Worm (Caenorhabditis elegans) whole organism, L4 larva: ENCODE measurements around the gene Y48A6B.3.
"Not testable (repeated sequence)": the region's sequence is repeated elsewhere in the genome, so short reads cannot be mapped to it uniquely, and the experiment has no call there.

Source experiments
- aly-2 ChIP-seq: sonication (generic microtip); optimal IDR thresholded peaks from 2 replicates; lab custom pipeline; 2018; ENCODE audit warnings: missing biosample characterization, missing genetic modification characterization
- ceh-44 ChIP-seq: fragments of 200-800 bp; sonication (Bioruptor generic); IDR thresholded peaks from 2 replicates; pipeline ENCODE4 v1.3.6; 2022; ENCODE audit warnings: missing genetic modification reagents, missing genetic modification characterization, missing compliant biosample characterization
- ceh-82 ChIP-seq: sonication (generic microtip); optimal IDR thresholded peaks from 2 replicates; lab custom pipeline; 2017; ENCODE audit warnings: missing biosample characterization, missing genetic modification characterization
- daf-8 ChIP-seq: fragments of 200-800 bp; sonication (Bioruptor generic); IDR thresholded peaks from 2 replicates; pipeline ENCODE4 v1.3.6; 2022; ENCODE audit warnings: missing genetic modification characterization, missing compliant biosample characterization
- dpl-1 ChIP-seq: fragments of 150-350 bp; optimal IDR thresholded peaks from 2 replicates; lab custom pipeline; 2014; ENCODE audit warnings: missing biosample characterization, missing genetic modification reagents, missing genetic modification characterization
- mdl-1 ChIP-seq, 2 experiments: fragments of 150-350 bp in 1 of 2; sonication (generic microtip) in 1 of 2; optimal IDR thresholded peaks; 2 replicates each; lab custom pipeline; 2014 to 2017; ENCODE audit warnings: missing biosample characterization in 2 of 2, missing genetic modification characterization in 2 of 2
- nhr-11 ChIP-seq: fragments of 150-350 bp; optimal IDR thresholded peaks from 2 replicates; lab custom pipeline; 2014; ENCODE audit warnings: missing biosample characterization, missing genetic modification characterization
- nhr-237 ChIP-seq: sonication (generic microtip); optimal IDR thresholded peaks from 2 replicates; lab custom pipeline; 2017; ENCODE audit warnings: missing biosample characterization, missing genetic modification characterization
- nhr-25 ChIP-seq: sonication (generic microtip); optimal IDR thresholded peaks from 2 replicates; lab custom pipeline; 2017; ENCODE audit warnings: missing genetic modification characterization, mild to moderate bottlenecking, missing compliant biosample characterization, antibody characterized with exemption, moderate library complexity, borderline replicate concordance; ENCODE audit not compliant: insufficient read depth
- nhr-77 ChIP-seq: fragments of 150-350 bp; optimal IDR thresholded peaks from 2 replicates; lab custom pipeline; 2014; ENCODE audit warnings: missing biosample characterization, missing genetic modification characterization
- unc-39 ChIP-seq: sonication (generic microtip); optimal IDR thresholded peaks from 2 replicates; lab custom pipeline; 2017; ENCODE audit warnings: missing biosample characterization, missing genetic modification characterization
- ztf-11 ChIP-seq: fragments of 150-350 bp; optimal IDR thresholded peaks from 2 replicates; lab custom pipeline; 2014; ENCODE audit warnings: missing biosample characterization, missing genetic modification characterization

- not testable (repeated sequence) for TF ChIP-seq unc-39; dpl-1 (GFP tag; lab: Kevin White, UChicago); daf-8 (GFP tag; lab: Robert Waterston, UW); nhr-77 (tag; lab: Kevin White, UChicago); ztf-11 (tag; lab: Kevin White, UChicago); mdl-1 (tag; optimal IDR thresholded peaks at IDR 0.05; lab: Kevin White, UChicago); nhr-237 (tag; lab: Kevin White, UChicago); ceh-44; aly-2 (tag; lab: Kevin White, UChicago); ceh-82; nhr-25 (tag; lab: Kevin White, UChicago); nhr-11 (tag; lab: Kevin White, UChicago)
These were observed 23.3 kb upstream of the Y48A6B.3 start for ce11 chrIII:10984749-10985148.
